Worm (Caenorhabditis elegans): ENCODE measurements around the gene scav-3.

Gene scav-3

DNA sequence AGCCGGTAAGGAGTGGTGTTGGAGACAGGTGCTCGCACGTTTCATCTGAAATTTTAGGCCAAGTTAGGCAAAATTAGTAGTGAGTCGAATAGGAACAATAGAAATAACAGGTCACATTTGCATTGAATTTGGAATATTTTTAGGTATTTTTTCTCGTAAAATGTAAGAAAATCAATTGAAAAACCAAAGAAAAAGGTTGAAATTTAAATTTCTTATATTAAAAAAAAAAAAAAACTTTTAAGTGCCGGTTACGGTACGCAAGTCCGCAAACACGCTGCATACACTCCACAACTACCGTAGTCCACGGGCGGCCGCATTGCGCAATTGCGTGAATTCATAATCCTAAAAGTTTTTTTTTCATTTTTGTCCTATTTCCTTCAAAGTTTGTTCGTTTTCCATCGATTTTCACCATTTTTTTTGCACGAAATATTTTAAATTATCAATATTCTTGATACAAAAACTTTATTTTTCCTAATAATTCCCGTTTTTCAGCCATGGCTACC, 39.0 kb upstream of the scav-3 start, which contains the start of the genes Y111B2A.1 and Y111B2A.2 (continued):
- TF ChIP-seq egrh-3 (GFP tag; IDR thresholded peaks at IDR 0.05) (no peak), efl-1 (GFP tag; optimal IDR thresholded peaks at IDR 0.05) (peak; percentile 52), D2030.7 (GFP tag; IDR thresholded peaks at IDR 0.05) (peak; percentile 67; the same call in 1 of the 2 replicates), tlf-1 (GFP tag; optimal IDR thresholded peaks at IDR 0.05) (no peak), madf-8 (GFP tag; conservative IDR thresholded peaks at IDR 0.05) (peak; percentile 38), somi-1 (GFP tag; optimal IDR thresholded peaks at IDR 0.05) (no peak), F49E8.2 (tag; optimal IDR thresholded peaks at IDR 0.05; ENCODE audit: insufficient read depth) (peak; percentile 72), ztf-25 (GFP tag; IDR thresholded peaks at IDR 0.05) (no peak), ztf-22 (GFP tag; optimal IDR thresholded peaks at IDR 0.05) (no peak), pbrm-1 (GFP tag; IDR thresholded peaks at IDR 0.05) (peak; percentile 63; the same call in 1 of the 2 replicates), madf-6 (GFP tag; IDR thresholded peaks at IDR 0.05) (peak; percentile 74), madf-3 (GFP tag; IDR thresholded peaks at IDR 0.05) (peak; percentile 38; the same call in 1 of the 2 replicates), lin-35 (GFP tag; optimal IDR thresholded peaks at IDR 0.05) (no peak), lin-54 (GFP tag; optimal IDR thresholded peaks at IDR 0.05) (peak; percentile 48), ceh-91 (GFP tag; IDR thresholded peaks at IDR 0.05) (peak; percentile 79), F33H1.4 (GFP tag; IDR thresholded peaks at IDR 0.05) (peak; percentile 48), unc-130 (GFP tag; optimal IDR thresholded peaks at IDR 0.05) (peak; percentile 10), ztf-6 (GFP tag; IDR thresholded peaks at IDR 0.05) (no peak), dpl-1 (GFP tag; optimal IDR thresholded peaks at IDR 0.05) (peak; percentile 29)

ce11 chrIII:12491984-12492383, 35.3 kb upstream of the scav-3 start, which contains the start of gene Y49E10.25:
Gene Y49E10.25 (minus strand): TSS chrIII:12492084.
- no peak for TF ChIP-seq Y79H2A.3 (GFP tag; conservative IDR thresholded peaks at IDR 0.05)
- no peak for TF ChIP-seq rcor-1 (GFP tag; IDR thresholded peaks at IDR 0.05)
- no peak for TF ChIP-seq F52B5.7 (tag; optimal IDR thresholded peaks at IDR 0.05)
- TF ChIP-seq F22D6.2 (tag; optimal IDR thresholded peaks at IDR 0.05) = no peak
- TF ChIP-seq efl-1 (GFP tag; optimal IDR thresholded peaks at IDR 0.05) = no peak
- no peak for TF ChIP-seq attf-5 (GFP tag; optimal IDR thresholded peaks at IDR 0.05)
- TF ChIP-seq B0336.3 (GFP tag; IDR thresholded peaks at IDR 0.05) = no peak
- no peak for TF ChIP-seq mcd-1 (GFP tag; IDR thresholded peaks at IDR 0.05)
- TF ChIP-seq pbrm-1 (GFP tag; IDR thresholded peaks at IDR 0.05) = no peak
- no peak for TF ChIP-seq fkh-3 (tag; optimal IDR thresholded peaks at IDR 0.05)
- no peak for TF ChIP-seq ceh-91 (GFP tag; IDR thresholded peaks at IDR 0.05)
- TF ChIP-seq ceh-40 (GFP tag; IDR thresholded peaks at IDR 0.05) = no peak
- no peak for TF ChIP-seq nhr-179 (tag; optimal IDR thresholded peaks at IDR 0.05)
- TF ChIP-seq ceh-79 (tag; optimal IDR thresholded peaks at IDR 0.05) = no peak

DNA sequence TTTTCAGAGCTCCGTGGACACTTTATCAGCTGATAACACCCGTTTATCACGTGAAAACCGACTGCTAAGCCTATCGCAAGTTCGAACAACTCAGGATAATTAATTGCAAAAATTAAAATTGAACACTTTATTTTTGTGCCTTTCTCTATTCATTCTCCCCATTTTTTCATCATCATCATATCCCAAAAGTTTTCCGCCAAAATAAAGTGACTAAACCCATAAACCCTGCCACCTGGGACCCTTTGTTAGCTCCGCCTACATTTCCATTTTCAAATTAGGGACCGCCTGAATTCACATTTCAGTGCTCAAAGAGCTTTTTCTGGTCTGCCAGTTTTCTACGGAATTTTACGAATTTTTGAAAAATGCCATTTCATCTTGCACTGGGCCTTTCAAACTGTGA, 27.8 kb upstream of the scav-3 start, which contains the start of gene arrd-16:
Gene arrd-16 (plus strand): TSS at position 301 of the 400 bp plus-strand sequence.
- no peak for TF ChIP-seq F33H1.4 (GFP tag; IDR thresholded peaks at IDR 0.05)
- TF ChIP-seq zfh-2 (GFP tag; conservative IDR thresholded peaks at IDR 0.05) = no peak
- TF ChIP-seq ZK185.1 (tag; optimal IDR thresholded peaks at IDR 0.05; ENCODE audit: poor library complexity, severe bottlenecking) = no peak
- no peak for TF ChIP-seq ceh-58 (GFP tag; IDR thresholded peaks at IDR 0.05)
- no peak for TF ChIP-seq madf-8 (GFP tag; conservative IDR thresholded peaks at IDR 0.05)
- no peak for TF ChIP-seq pbrm-1 (GFP tag; IDR thresholded peaks at IDR 0.05)
- TF ChIP-seq hmg-20 (GFP tag; IDR thresholded peaks at IDR 0.05) = no peak
- TF ChIP-seq Y53F4B.3 (GFP tag; IDR thresholded peaks at IDR 0.05) = no peak
- TF ChIP-seq Y79H2A.3 (GFP tag; conservative IDR thresholded peaks at IDR 0.05) = no peak
- TF ChIP-seq madf-6 (GFP tag; IDR thresholded peaks at IDR 0.05) = no peak
- TF ChIP-seq lin-40 (tag; optimal IDR thresholded peaks at IDR 0.05) = no peak
- no peak for TF ChIP-seq egl-18 (GFP tag; IDR thresholded peaks at IDR 0.05)
- TF ChIP-seq F49E8.2 (tag; optimal IDR thresholded peaks at IDR 0.05; ENCODE audit: insufficient read depth) = no peak
- no peak for TF ChIP-seq lin-26 (GFP tag; IDR thresholded peaks at IDR 0.05)
- no peak for TF ChIP-seq let-607 (tag; optimal IDR thresholded peaks at IDR 0.05)
- TF ChIP-seq ztf-18 (tag; optimal IDR thresholded peaks at IDR 0.05) = no peak
